Fruit fly (Drosophila melanogaster): ENCODE data around the gene CG2747.

Gene CG2747

DNA sequence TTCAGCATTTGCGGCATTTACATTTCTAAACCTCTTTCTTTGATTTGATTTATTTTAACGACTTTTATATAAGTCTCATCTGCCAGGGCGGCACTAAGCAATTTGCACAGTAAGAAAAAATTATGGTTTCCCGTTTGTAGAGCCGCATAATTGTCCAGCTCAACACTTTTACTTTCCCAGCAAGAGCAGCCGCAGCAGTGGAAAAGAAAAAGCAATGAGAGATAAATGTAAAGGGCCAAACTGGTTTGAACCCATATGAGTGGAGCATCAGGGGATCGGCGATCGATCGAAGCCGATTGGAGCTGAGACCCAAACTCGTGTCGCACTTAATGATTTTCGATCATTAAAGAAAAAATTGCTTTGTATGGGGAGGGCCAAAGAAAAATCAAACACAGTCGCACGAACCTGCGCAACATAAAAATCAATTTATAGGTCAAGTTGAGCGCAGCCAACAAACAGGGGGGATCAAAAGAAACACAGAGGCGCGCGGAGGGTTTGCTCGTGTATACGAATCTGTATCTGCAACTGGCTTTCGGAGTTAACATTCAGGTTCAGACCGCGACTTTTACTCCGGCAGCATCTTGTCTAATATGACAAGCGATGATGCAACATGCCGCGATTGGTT, 39.7 kb downstream of the CG2747 start:
- TF ChIP-seq Dll (optimal IDR thresholded peaks at IDR 0.05) (no peak), psq (optimal IDR thresholded peaks at IDR 0.05) (no peak), pan (optimal IDR thresholded peaks at IDR 0.05) (no peak), CG8478 (optimal IDR thresholded peaks at IDR 0.05) (no peak), EcR (GFP tag; optimal IDR thresholded peaks at IDR 0.05) (no peak), usp (GFP tag; optimal IDR thresholded peaks at IDR 0.05) (no peak)

- no peak for TF ChIP-seq usp (GFP tag; optimal IDR thresholded peaks at IDR 0.05)
- no peak for TF ChIP-seq Dll (optimal IDR thresholded peaks at IDR 0.05)
- TF ChIP-seq EcR (GFP tag; optimal IDR thresholded peaks at IDR 0.05) = no peak
Measured at dm6 chr3R:7990257-7990656, 40.3 kb downstream of the CG2747 start.

DNA sequence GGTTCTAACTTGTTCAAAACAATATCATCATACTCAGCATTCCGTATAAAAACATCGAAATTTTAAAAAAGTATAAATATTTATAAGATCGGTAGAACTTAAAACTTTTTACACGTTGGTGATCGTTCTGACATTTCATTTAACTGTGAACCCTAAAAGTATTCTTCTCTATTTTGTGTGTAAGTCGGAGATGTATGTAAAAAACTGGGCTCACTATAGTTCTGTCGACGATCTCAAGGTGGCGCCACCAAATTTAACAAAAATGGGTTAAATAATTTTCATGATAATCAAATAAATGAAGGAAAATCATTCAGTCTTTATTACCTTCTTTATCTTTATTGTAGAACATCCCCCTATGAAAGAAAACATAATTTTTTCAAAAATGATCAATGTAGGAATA, 49.2 kb downstream of the CG2747 start:
- TF ChIP-seq pan (optimal IDR thresholded peaks at IDR 0.05) = no peak
- TF ChIP-seq psq (optimal IDR thresholded peaks at IDR 0.05) = no peak
- TF ChIP-seq usp (GFP tag; optimal IDR thresholded peaks at IDR 0.05) = no peak
- TF ChIP-seq EcR (GFP tag; optimal IDR thresholded peaks at IDR 0.05) = no peak
- TF ChIP-seq CG8478 (optimal IDR thresholded peaks at IDR 0.05) = no peak
- TF ChIP-seq Dll (optimal IDR thresholded peaks at IDR 0.05) = no peak

dm6 chr3R:7980222-7980621, 50.4 kb downstream of the CG2747 start, which contains the start of gene Sfp84E:
Gene Sfp84E, minus strand, starts transcription at chr3R:7980322.
- TF ChIP-seq CG8478 (optimal IDR thresholded peaks at IDR 0.05) (no peak), psq (optimal IDR thresholded peaks at IDR 0.05) (no peak), usp (GFP tag; optimal IDR thresholded peaks at IDR 0.05) (no peak)

DNA sequence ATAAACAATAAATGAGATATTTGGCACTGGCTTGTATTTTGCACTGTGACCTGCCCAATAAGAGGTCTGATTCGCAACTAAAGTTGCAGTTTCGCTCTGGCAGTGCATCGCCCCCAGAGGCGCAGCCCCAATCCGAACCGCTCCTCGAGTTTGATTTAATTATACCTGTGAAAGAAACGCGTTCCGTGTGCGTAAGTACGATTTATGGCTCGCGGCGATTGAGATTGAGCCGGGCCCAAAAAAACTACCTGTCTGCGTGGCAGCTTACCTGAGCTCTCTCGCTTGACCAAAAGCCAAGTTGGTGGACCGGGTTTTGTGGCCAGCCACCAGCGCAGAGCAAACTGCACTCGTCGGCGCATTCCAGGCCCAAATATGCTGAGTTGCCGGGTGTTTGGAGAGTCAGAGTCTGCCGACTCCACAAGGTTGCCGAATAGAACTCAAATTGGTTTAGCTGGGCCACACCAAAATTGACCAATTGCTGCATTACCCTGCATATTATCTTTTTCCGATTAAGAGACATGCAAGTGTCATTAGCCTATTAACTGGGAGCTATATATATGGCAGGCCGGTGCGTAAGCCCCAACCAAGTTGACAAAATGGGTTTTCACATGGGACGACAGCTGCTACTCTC, 52.1 kb downstream of the CG2747 start, which contains the start of the genes CD98hc and Os-C:
Gene CD98hc (minus strand): TSS at position 50 of the 631 bp plus-strand sequence.
Gene Os-C (plus strand): TSS at position 581 of the 631 bp plus-strand sequence.
- no peak for TF ChIP-seq usp (GFP tag; optimal IDR thresholded peaks at IDR 0.05)
- TF ChIP-seq pan (optimal IDR thresholded peaks at IDR 0.05) = no peak
- no peak for TF ChIP-seq Dll (optimal IDR thresholded peaks at IDR 0.05)
- no peak for TF ChIP-seq CG8478 (optimal IDR thresholded peaks at IDR 0.05)
- no peak for TF ChIP-seq EcR (GFP tag; optimal IDR thresholded peaks at IDR 0.05)
- no peak for TF ChIP-seq psq (optimal IDR thresholded peaks at IDR 0.05)

DNA sequence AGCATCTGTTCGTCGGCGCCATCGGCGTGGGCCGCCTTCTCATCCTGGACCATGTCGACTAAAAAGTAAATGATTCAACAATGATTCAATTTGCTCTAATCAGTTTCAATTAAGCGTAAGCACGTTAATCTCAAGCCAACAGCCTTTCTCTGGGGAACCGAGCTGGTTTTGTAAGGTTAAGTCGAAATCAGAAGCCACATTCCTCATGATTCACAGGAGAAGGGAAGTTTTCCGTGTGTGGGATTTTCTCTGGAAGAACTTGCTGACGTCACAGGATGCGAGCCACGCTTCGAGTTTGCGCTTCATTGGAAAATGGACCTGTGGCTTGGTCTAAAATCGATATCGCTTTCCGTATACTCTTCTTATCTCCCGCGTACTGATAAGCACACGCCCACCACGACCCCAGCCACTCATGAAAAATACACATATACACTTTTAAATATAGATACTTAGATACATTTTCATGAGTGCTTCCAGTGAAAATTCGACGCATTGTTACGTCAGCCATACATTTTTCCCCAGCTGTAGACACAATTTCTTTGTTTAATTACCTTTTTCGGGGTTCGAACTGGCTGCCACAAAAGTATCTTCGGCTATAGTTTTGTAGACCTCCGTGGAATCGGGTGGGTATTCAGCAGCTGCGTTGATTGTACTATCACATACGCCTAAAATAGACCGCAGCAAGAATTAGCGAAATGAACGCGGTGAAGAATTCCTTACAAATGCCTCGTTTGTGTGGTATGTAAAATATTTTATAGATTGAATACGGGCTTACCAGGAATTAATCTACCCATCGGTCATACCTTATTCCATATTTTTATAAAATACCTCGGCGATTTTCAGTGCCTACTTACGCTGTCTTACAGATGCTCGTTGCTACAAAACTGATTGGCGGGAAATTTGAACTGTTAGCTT, 53.3 kb downstream of the CG2747 start:
- TF ChIP-seq Dll (optimal IDR thresholded peaks at IDR 0.05) = no peak
- TF ChIP-seq EcR (GFP tag; optimal IDR thresholded peaks at IDR 0.05) = no peak
- TF ChIP-seq pan (optimal IDR thresholded peaks at IDR 0.05) = no peak
- no peak for TF ChIP-seq usp (GFP tag; optimal IDR thresholded peaks at IDR 0.05)
- no peak for TF ChIP-seq psq (optimal IDR thresholded peaks at IDR 0.05)
- no peak for TF ChIP-seq CG8478 (optimal IDR thresholded peaks at IDR 0.05)

DNA sequence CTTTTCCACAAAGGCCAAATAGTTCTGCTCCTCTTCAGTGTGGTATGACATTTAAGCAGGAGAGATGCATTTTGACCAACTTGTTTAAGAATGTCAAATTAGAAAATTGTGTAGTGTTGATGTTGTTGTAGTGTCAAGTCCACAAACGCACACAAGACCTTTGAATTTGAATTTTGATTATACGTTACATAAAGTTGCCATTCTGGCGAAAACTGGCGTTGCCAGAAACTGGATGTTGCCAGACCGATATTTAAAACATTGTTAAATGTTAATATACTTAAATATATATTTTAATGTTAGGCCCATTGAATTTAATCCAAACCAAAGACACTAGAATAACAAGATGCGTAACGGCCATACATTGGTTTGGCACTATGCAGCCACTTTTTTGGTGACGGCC, 57.5 kb downstream of the CG2747 start:
- TF ChIP-seq EcR (GFP tag; optimal IDR thresholded peaks at IDR 0.05) (no peak), usp (GFP tag; optimal IDR thresholded peaks at IDR 0.05) (no peak), pan (optimal IDR thresholded peaks at IDR 0.05) (no peak), psq (optimal IDR thresholded peaks at IDR 0.05) (no peak)

DNA sequence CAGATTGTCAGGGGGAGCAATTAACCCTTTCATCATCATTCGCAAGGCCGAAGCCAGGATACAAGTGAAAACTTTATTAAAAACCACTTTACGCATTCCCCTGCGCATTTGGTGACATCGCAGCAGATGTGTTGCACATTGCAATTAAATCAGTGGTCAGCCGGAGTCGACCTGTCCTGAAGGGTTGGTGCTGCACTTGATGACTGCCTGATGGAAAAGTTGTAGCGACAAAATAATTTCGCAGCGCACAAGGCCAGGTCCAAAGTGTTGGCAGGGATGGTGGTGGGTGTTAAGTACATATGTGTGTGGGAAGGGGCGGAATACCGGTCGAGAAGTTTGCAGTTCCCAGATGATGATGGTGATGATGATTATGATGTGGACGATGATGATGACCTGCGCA, 58.4 kb downstream of the CG2747 start:
- TF ChIP-seq Dll (optimal IDR thresholded peaks at IDR 0.05) (no peak), usp (GFP tag; optimal IDR thresholded peaks at IDR 0.05) (no peak), CG8478 (optimal IDR thresholded peaks at IDR 0.05) (no peak), pan (optimal IDR thresholded peaks at IDR 0.05) (no peak), psq (optimal IDR thresholded peaks at IDR 0.05) (no peak), EcR (GFP tag; optimal IDR thresholded peaks at IDR 0.05) (no peak)

DNA sequence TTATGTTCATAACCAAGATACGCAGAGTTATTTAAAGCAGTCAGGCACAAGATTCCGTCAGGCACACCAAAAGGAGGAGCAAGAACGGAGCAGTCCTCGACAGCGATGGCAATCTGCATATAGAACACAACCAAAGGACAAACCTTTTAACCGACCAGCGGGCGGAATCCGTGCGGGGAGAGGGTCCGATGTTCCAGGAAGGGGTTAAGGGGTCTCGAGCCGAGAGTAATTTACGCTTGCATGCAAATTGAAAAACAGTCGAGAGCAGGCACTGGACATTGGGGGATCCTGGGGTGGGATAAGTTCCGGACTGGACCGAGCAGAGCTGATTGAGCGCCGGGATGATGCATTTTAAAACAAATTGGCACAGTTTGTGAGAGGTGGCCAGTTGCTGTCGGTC, 60.0 kb downstream of the CG2747 start:
- TF ChIP-seq pan (optimal IDR thresholded peaks at IDR 0.05) = no peak
- TF ChIP-seq Dll (optimal IDR thresholded peaks at IDR 0.05) = peak; percentile 3

- no peak for TF ChIP-seq CG8478 (optimal IDR thresholded peaks at IDR 0.05)
- TF ChIP-seq usp (GFP tag; optimal IDR thresholded peaks at IDR 0.05) = no peak
- no peak for TF ChIP-seq pan (optimal IDR thresholded peaks at IDR 0.05)
Measured at dm6 chr3R:7969702-7970175, 60.9 kb downstream of the CG2747 start.

dm6 chr3R:7968958-7969701, 61.5 kb downstream of the CG2747 start:
- TF ChIP-seq Dll (optimal IDR thresholded peaks at IDR 0.05) (no peak), usp (GFP tag; optimal IDR thresholded peaks at IDR 0.05) (no peak), psq (optimal IDR thresholded peaks at IDR 0.05) (no peak), pan (optimal IDR thresholded peaks at IDR 0.05) (no peak), CG8478 (optimal IDR thresholded peaks at IDR 0.05) (no peak), EcR (GFP tag; optimal IDR thresholded peaks at IDR 0.05) (no peak)

dm6 chr3R:7967801-7968200, 62.8 kb downstream of the CG2747 start:
- TF ChIP-seq CG8478 (optimal IDR thresholded peaks at IDR 0.05) (no peak), Dll (optimal IDR thresholded peaks at IDR 0.05) (peak; percentile 89), EcR (GFP tag; optimal IDR thresholded peaks at IDR 0.05) (peak in 1 of 2 experiments; percentile 88), pan (optimal IDR thresholded peaks at IDR 0.05) (no peak), usp (GFP tag; optimal IDR thresholded peaks at IDR 0.05) (no peak), psq (optimal IDR thresholded peaks at IDR 0.05) (no peak)

Data from whole organism.